Worm (Caenorhabditis elegans) whole organism, late embryonic: ENCODE data around the gene Y67D8C.9.

Experiments used
- C08G9.2 ChIP-seq: sonication (generic microtip); optimal IDR thresholded peaks from 2 replicates; lab custom pipeline; 2016; ENCODE audit warnings: mild to moderate bottlenecking, missing genetic modification characterization, moderate library complexity, missing compliant biosample characterization
- ahr-1 ChIP-seq: sonication (generic microtip); optimal IDR thresholded peaks from 2 replicates; lab custom pipeline; 2016; ENCODE audit warnings: missing genetic modification characterization, missing compliant biosample characterization
- ceh-19 ChIP-seq: fragments of 200-800 bp; sonication (Bioruptor generic); optimal IDR thresholded peaks from 2 replicates; lab custom pipeline; 2018; ENCODE audit warnings: mild to moderate bottlenecking, missing genetic modification characterization, missing compliant biosample characterization
- ceh-2 ChIP-seq: sonication (generic microtip); optimal IDR thresholded peaks from 2 replicates; lab custom pipeline; 2016; ENCODE audit warnings: missing genotype, missing genetic modification characterization, missing compliant biosample characterization
- ceh-24 ChIP-seq: sonication (generic microtip); optimal IDR thresholded peaks from 2 replicates; lab custom pipeline; 2016; ENCODE audit warnings: mild to moderate bottlenecking, missing genetic modification characterization, missing compliant biosample characterization
- ceh-30 ChIP-seq: fragments of 150-350 bp; optimal IDR thresholded peaks from 2 replicates; lab custom pipeline; 2014; ENCODE audit warnings: missing biosample characterization, missing genetic modification characterization
- ceh-31 ChIP-seq: sonication (generic microtip); optimal IDR thresholded peaks from 2 replicates; lab custom pipeline; 2016; ENCODE audit warnings: missing genetic modification characterization, missing compliant biosample characterization
- ceh-48 ChIP-seq: sonication (generic microtip); optimal IDR thresholded peaks from 2 replicates; lab custom pipeline; 2016; ENCODE audit warnings: missing genetic modification characterization, inconsistent platforms, missing compliant biosample characterization
- dve-1 ChIP-seq: sonication (generic microtip); optimal IDR thresholded peaks from 2 replicates; lab custom pipeline; 2017; ENCODE audit warnings: antibody characterized with exemption, mild to moderate bottlenecking, missing genetic modification characterization, missing compliant biosample characterization
- elt-2 ChIP-seq: sonication (generic microtip); optimal IDR thresholded peaks from 2 replicates; lab custom pipeline; 2016; ENCODE audit warnings: missing genetic modification reagents, missing genetic modification characterization, missing compliant biosample characterization
- elt-4 ChIP-seq: sonication (generic microtip); optimal IDR thresholded peaks from 2 replicates; lab custom pipeline; 2016; ENCODE audit warnings: missing genetic modification characterization, missing compliant biosample characterization
- gmeb-2 ChIP-seq: sonication (generic microtip); optimal IDR thresholded peaks from 2 replicates; lab custom pipeline; 2016; ENCODE audit warnings: missing genetic modification characterization, inconsistent platforms, missing compliant biosample characterization
- hlh-15 ChIP-seq: sonication (generic microtip); optimal IDR thresholded peaks from 2 replicates; lab custom pipeline; 2016; ENCODE audit warnings: missing genetic modification characterization, missing compliant biosample characterization
- lim-6 ChIP-seq: sonication (generic microtip); optimal IDR thresholded peaks from 2 replicates; lab custom pipeline; 2016; ENCODE audit warnings: missing genetic modification characterization, missing compliant biosample characterization
- pax-1 ChIP-seq: fragments of 150-350 bp; optimal IDR thresholded peaks from 2 replicates; lab custom pipeline; 2014; ENCODE audit warnings: missing biosample characterization, missing genetic modification characterization
- ref-2 ChIP-seq: sonication (generic microtip); optimal IDR thresholded peaks from 2 replicates; lab custom pipeline; 2016; ENCODE audit warnings: missing genetic modification characterization, missing compliant biosample characterization
- sdc-2 ChIP-seq: sonication (generic microtip); optimal IDR thresholded peaks from 2 replicates; lab custom pipeline; 2016; ENCODE audit warnings: missing genotype, missing genetic modification characterization, missing compliant biosample characterization
- tbx-2 ChIP-seq: sonication (generic microtip); optimal IDR thresholded peaks from 2 replicates; lab custom pipeline; 2016; ENCODE audit warnings: missing genetic modification characterization, missing compliant biosample characterization
- unc-55 ChIP-seq: sonication (generic microtip); optimal IDR thresholded peaks from 2 replicates; lab custom pipeline; 2017; ENCODE audit warnings: missing biosample characterization, missing genetic modification reagents, missing genetic modification characterization
- unc-86 ChIP-seq: sonication (generic microtip); optimal IDR thresholded peaks from 2 replicates; lab custom pipeline; 2016; ENCODE audit warnings: missing genetic modification characterization, missing compliant biosample characterization
- zip-5 ChIP-seq: sonication (generic microtip); optimal IDR thresholded peaks from 2 replicates; lab custom pipeline; 2016; ENCODE audit warnings: missing genetic modification characterization, missing compliant biosample characterization
- ztf-16 ChIP-seq: sonication (generic microtip); optimal IDR thresholded peaks from 2 replicates; lab custom pipeline; 2017; ENCODE audit warnings: missing genetic modification characterization, missing compliant biosample characterization

Y67D8C.9 gene

DNA sequence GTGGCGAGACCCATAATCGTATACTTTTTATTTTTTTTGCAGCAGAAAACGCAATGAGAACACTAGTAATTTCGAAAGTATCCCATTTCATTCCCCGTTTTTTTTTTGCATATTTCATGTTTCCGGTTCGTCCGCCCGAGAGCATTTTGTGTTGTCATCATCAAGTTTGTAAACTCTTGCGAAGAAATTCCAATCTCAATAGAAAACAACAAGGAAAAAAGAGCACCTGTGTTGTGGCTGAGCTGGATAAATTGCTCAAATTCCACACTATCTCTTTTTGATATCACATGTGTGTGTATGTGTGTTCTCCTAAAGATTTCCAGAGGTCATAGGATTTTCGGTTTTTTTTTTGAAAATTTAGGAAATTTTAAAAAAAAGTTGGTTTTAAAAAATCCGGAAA is 54.7 kb downstream of the Y67D8C.9 start:
- TF ChIP-seq C08G9.2 (tag; lab: Kevin White, UChicago) (no peak), gmeb-2 (tag; lab: Kevin White, UChicago) (no peak), ahr-1 (tag; lab: Kevin White, UChicago) (no peak), dve-1 (tag; lab: Kevin White, UChicago) (no peak), ceh-30 (tag; lab: Kevin White, UChicago) (no peak), sdc-2 (no peak), pax-1 (tag; lab: Kevin White, UChicago) (no peak), ceh-24 (tag; lab: Kevin White, UChicago) (no peak), ceh-31 (tag; lab: Kevin White, UChicago) (no peak), ztf-16 (tag; lab: Kevin White, UChicago) (no peak), ceh-19 (no peak), unc-86 (tag; lab: Kevin White, UChicago) (no peak), hlh-15 (no peak), elt-4 (tag; lab: Kevin White, UChicago) (no peak), ceh-48 (tag; lab: Kevin White, UChicago) (no peak)

DNA sequence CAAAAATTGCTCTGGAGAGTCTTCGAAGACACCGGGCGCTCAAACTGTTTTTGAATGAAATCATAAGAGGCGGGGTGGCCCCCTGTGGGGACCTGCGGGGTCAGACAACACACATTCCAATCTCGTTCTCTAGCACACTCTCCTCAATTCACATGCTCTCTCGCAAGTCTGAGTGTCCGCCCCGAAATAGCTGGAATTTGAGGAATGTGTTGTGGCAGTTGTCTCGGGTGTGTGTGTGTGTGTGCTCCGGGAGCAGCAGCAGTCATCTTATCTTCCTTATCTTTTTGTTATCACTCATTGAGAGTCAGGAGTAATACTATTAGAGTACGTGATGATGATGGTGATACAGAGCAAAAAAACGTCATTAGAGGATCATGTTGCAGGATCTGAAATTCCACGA is 56.8 kb downstream of the Y67D8C.9 start:
- no peak for TF ChIP-seq zip-5
- peak; percentile 37 for TF ChIP-seq ref-2 (tag; lab: Kevin White, UChicago)
- TF ChIP-seq elt-2 (tag; lab: Kevin White, UChicago) = peak; percentile 66
- TF ChIP-seq unc-55 (GFP tag; lab: Kevin White, UChicago) = peak; percentile 15
- TF ChIP-seq ceh-19 = no peak
- TF ChIP-seq, all 69 proteins: peak for 3

DNA sequence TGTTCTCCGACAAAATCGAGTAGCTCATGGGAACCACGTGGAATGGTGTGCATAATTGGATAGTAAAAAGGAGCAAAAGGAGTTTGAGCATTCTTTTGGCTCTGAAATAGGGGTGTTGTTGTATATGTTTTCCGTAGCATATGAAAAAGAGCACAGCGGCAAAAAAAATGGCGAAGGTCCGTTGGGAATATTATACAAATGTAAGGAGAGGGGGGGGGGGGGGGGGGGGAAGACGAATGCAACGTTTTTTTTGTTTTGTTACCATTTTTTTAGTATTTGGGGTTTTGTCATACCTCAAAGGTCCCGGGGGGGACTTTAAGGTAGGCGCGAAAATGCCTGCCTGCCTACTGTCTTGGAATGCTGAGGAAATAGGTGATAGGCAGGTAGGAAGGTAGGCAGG is 57.9 kb downstream of the Y67D8C.9 start, which contains the start of gene ndnf-1:
ndnf-1 (minus strand) TSS at position 101 of the 400 bp plus-strand sequence.
- TF ChIP-seq tbx-2 (tag; lab: Kevin White, UChicago) (no peak), lim-6 (tag; lab: Kevin White, UChicago) (no peak), ahr-1 (tag; lab: Kevin White, UChicago) (no peak), ceh-2 (tag; lab: Kevin White, UChicago) (no peak)
